Fruit fly (Drosophila melanogaster) whole organism, embryonic: ENCODE data around the gene corto.

ENCODE experiments used
- Aef1 ChIP-seq: fragments of 200-800 bp; sonication (Bioruptor generic); IDR thresholded peaks from 3 replicates; pipeline ENCODE4 v1.3.6; 2022; ENCODE audit warnings: missing biosample characterization, missing genetic modification characterization
- Atf6 ChIP-seq: fragments of 200-800 bp; sonication (Bioruptor generic); IDR thresholded peaks from 2 replicates; pipeline ENCODE4 v1.3.6; 2022; ENCODE audit warnings: missing biosample characterization, missing genetic modification characterization
- BEAF-32 ChIP-seq: fragments of 200-800 bp; sonication (Bioruptor generic); optimal IDR thresholded peaks from 3 replicates; lab custom pipeline; 2017; ENCODE audit warnings: missing biosample characterization, missing genetic modification characterization, mild to moderate bottlenecking, moderate library complexity, missing genetic modification reagents
- Bgb ChIP-seq: fragments of 200-800 bp; sonication (Bioruptor generic); IDR thresholded peaks from 2 replicates; pipeline ENCODE4 v1.3.6; 2022; ENCODE audit warnings: missing biosample characterization, missing genetic modification characterization; ENCODE audit not compliant: partially characterized antibody
- CG10267 ChIP-seq: fragments of 200-800 bp; sonication (Bioruptor generic); optimal IDR thresholded peaks from 2 replicates; lab custom pipeline; 2018; ENCODE audit warnings: missing biosample characterization, mild to moderate bottlenecking, missing genetic modification characterization, moderate library complexity
- CG12659 ChIP-seq: fragments of 200-800 bp; sonication (Bioruptor generic); optimal IDR thresholded peaks from 3 replicates; lab custom pipeline; 2017; ENCODE audit warnings: mild to moderate bottlenecking, missing biosample characterization, missing genetic modification reagents, missing genetic modification characterization
- CG13296 ChIP-seq: fragments of 200-800 bp; sonication (Bioruptor generic); optimal IDR thresholded peaks from 3 replicates; lab custom pipeline; 2018; ENCODE audit warnings: missing biosample characterization, mild to moderate bottlenecking, missing genetic modification characterization
- CG16779 ChIP-seq: fragments of 200-800 bp; sonication (Bioruptor generic); IDR thresholded peaks from 2 replicates; pipeline ENCODE4 v1.3.6; 2022; ENCODE audit warnings: missing biosample characterization, missing genetic modification characterization
- CG16813 ChIP-seq: fragments of 200-800 bp; sonication (Bioruptor generic); IDR thresholded peaks from 3 replicates; pipeline ENCODE4 v1.3.6; 2022; ENCODE audit warnings: missing biosample characterization, missing genetic modification characterization; ENCODE audit not compliant: partially characterized antibody
- CG17328 ChIP-seq: fragments of 200-800 bp; sonication (Bioruptor generic); IDR thresholded peaks from 2 replicates; pipeline ENCODE4 v1.3.6; 2022; ENCODE audit warnings: missing biosample characterization, missing genetic modification characterization
- CG18619 ChIP-seq: fragments of 200-800 bp; sonication (Bioruptor generic); optimal IDR thresholded peaks from 3 replicates; lab custom pipeline; 2017; ENCODE audit warnings: missing biosample characterization, mild to moderate bottlenecking, missing genetic modification characterization
- CG2116 ChIP-seq: fragments of 200-800 bp; sonication (Bioruptor generic); optimal IDR thresholded peaks from 3 replicates; lab custom pipeline; 2018; ENCODE audit warnings: missing biosample characterization, mild to moderate bottlenecking, missing genetic modification characterization
- CG2120 ChIP-seq: fragments of 200-800 bp; sonication (Bioruptor generic); optimal IDR thresholded peaks from 3 replicates; lab custom pipeline; 2016; ENCODE audit warnings: missing biosample characterization, missing genetic modification characterization
- CG30020 ChIP-seq: fragments of 200-800 bp; optimal IDR thresholded peaks from 2 replicates; lab custom pipeline; 2019; ENCODE audit warnings: missing biosample characterization, mild to moderate bottlenecking, missing genetic modification characterization, moderate library complexity
- CG31224 ChIP-seq: fragments of 200-800 bp; sonication (Bioruptor generic); IDR thresholded peaks from 2 replicates; pipeline ENCODE4 v1.3.6; 2022; ENCODE audit warnings: missing biosample characterization, missing genetic modification characterization
- CG4360 ChIP-seq: fragments of 200-800 bp; sonication (Bioruptor generic); IDR thresholded peaks from 2 replicates; pipeline ENCODE4 v1.3.6; 2022; ENCODE audit warnings: missing biosample characterization, missing genetic modification characterization
- CG5180 ChIP-seq: fragments of 200-800 bp; sonication (Bioruptor generic); optimal IDR thresholded peaks from 3 replicates; lab custom pipeline; 2017; ENCODE audit warnings: missing biosample characterization, missing genetic modification characterization, mild to moderate bottlenecking, moderate library complexity, missing genetic modification reagents
- CG7271 ChIP-seq: fragments of 200-800 bp; sonication (Bioruptor generic); optimal IDR thresholded peaks from 2 replicates; lab custom pipeline; 2018; ENCODE audit warnings: missing biosample characterization, mild to moderate bottlenecking, missing genetic modification characterization, moderate library complexity
- CG7372 ChIP-seq: fragments of 200-800 bp; sonication (Bioruptor generic); IDR thresholded peaks from 2 replicates; pipeline ENCODE4 v1.3.6; 2022; ENCODE audit warnings: missing biosample characterization, missing genetic modification characterization
- CG7556 ChIP-seq: fragments of 200-800 bp; sonication (Bioruptor generic); optimal IDR thresholded peaks from 2 replicates; lab custom pipeline; 2017; ENCODE audit warnings: missing biosample characterization, mild to moderate bottlenecking, missing genetic modification characterization
- CHES-1-like ChIP-seq: fragments of 200-800 bp; sonication (Bioruptor generic); optimal IDR thresholded peaks from 2 replicates; lab custom pipeline; 2016; ENCODE audit warnings: missing biosample characterization, missing genetic modification characterization
- D19A ChIP-seq: fragments of 200-800 bp; optimal IDR thresholded peaks from 3 replicates; lab custom pipeline; 2019; ENCODE audit warnings: missing biosample characterization, mild to moderate bottlenecking, missing genetic modification characterization, moderate library complexity
- Dip2 ChIP-seq: fragments of 200-800 bp; sonication (Bioruptor generic); IDR thresholded peaks from 2 replicates; pipeline ENCODE4 v1.3.6; 2022; ENCODE audit warnings: missing biosample characterization, missing genetic modification characterization
- Med ChIP-seq: fragments of 200-800 bp; sonication (Bioruptor generic); peaks from one replicate; lab custom pipeline; 2016; ENCODE audit warnings: missing biosample characterization, missing genetic modification characterization, mild to moderate bottlenecking, inconsistent platforms, moderate library complexity
- Neu2 ChIP-seq: fragments of 200-800 bp; sonication (Bioruptor generic); optimal IDR thresholded peaks from 3 replicates; lab custom pipeline; 2016; ENCODE audit warnings: missing biosample characterization, missing genetic modification characterization, borderline replicate concordance
- Rfx ChIP-seq: fragments of 200-800 bp; sonication (Bioruptor generic); IDR thresholded peaks from 2 replicates; pipeline ENCODE4 v1.3.6; 2022; ENCODE audit warnings: missing biosample characterization, missing genetic modification characterization
- Sox102F ChIP-seq: fragments of 200-800 bp; sonication (Bioruptor generic); optimal IDR thresholded peaks from 2 replicates; lab custom pipeline; 2018; ENCODE audit warnings: missing biosample characterization, mild to moderate bottlenecking, missing genetic modification characterization, moderate library complexity
- Stat92E ChIP-seq, 3 experiments: fragments of >200 bp in 2 of 3; fragments of 200-800 bp in 1 of 3; sonication (Bioruptor generic) in 1 of 3; optimal IDR thresholded peaks; 2 replicates each; lab custom pipeline; 2017 to 2019; ENCODE audit warnings: missing biosample characterization in 3 of 3, missing genetic modification characterization in 3 of 3, mild to moderate bottlenecking in 1 of 3, moderate library complexity in 1 of 3
- aop ChIP-seq: fragments of 200-800 bp; sonication (Bioruptor generic); IDR thresholded peaks from 2 replicates; pipeline ENCODE4 v1.3.6; 2022; ENCODE audit warnings: missing biosample characterization, missing genetic modification characterization
- ase ChIP-seq: fragments of 200-800 bp; sonication (Bioruptor generic); IDR thresholded peaks from 3 replicates; pipeline ENCODE4 v1.3.6; 2022; ENCODE audit warnings: missing biosample characterization, missing genetic modification characterization
- bab2 ChIP-seq: fragments of 200-800 bp; sonication (Bioruptor generic); optimal IDR thresholded peaks from 2 replicates; lab custom pipeline; 2016; ENCODE audit warnings: missing biosample characterization, missing genetic modification characterization
- cato ChIP-seq: fragments of 200-800 bp; sonication (Bioruptor generic); optimal IDR thresholded peaks from 2 replicates; lab custom pipeline; 2016; ENCODE audit warnings: missing biosample characterization, missing genetic modification characterization, borderline replicate concordance
- chm ChIP-seq: fragments of 200-800 bp; sonication (Bioruptor generic); IDR thresholded peaks from 2 replicates; pipeline ENCODE4 v1.3.6; 2022; ENCODE audit warnings: missing biosample characterization, missing genetic modification characterization
- eve ChIP-seq, 2 experiments: fragments of >200 bp; optimal IDR thresholded peaks; 2 replicates each; lab custom pipeline; 2017; ENCODE audit warnings: missing biosample characterization in 2 of 2, missing genetic modification characterization in 2 of 2
- fd64A ChIP-seq: fragments of 200-800 bp; sonication (Bioruptor generic); optimal IDR thresholded peaks from 3 replicates; lab custom pipeline; 2018; ENCODE audit warnings: missing biosample characterization, mild to moderate bottlenecking, missing genetic modification characterization
- fd96Cb ChIP-seq: fragments of 200-800 bp; sonication (Bioruptor generic); optimal IDR thresholded peaks from 2 replicates; lab custom pipeline; 2018; ENCODE audit warnings: missing biosample characterization, mild to moderate bottlenecking, missing genetic modification characterization, moderate library complexity
- gcm2 ChIP-seq: fragments of 200-800 bp; sonication (Bioruptor generic); optimal IDR thresholded peaks from 2 replicates; lab custom pipeline; 2016; ENCODE audit warnings: missing biosample characterization, missing genetic modification characterization
- gem ChIP-seq: fragments of 200-800 bp; sonication (Bioruptor generic); optimal IDR thresholded peaks from 2 replicates; lab custom pipeline; 2019; ENCODE audit warnings: missing biosample characterization, mild to moderate bottlenecking, missing genetic modification characterization, moderate library complexity
- ham ChIP-seq: fragments of 200-800 bp; sonication (Bioruptor generic); IDR thresholded peaks from 2 replicates; pipeline ENCODE4 v1.3.6; 2022; ENCODE audit warnings: missing biosample characterization, missing genetic modification characterization
- lilli ChIP-seq: fragments of 200-800 bp; sonication (Bioruptor generic); optimal IDR thresholded peaks from 3 replicates; lab custom pipeline; 2016; ENCODE audit warnings: missing biosample characterization, missing genetic modification characterization
- luna ChIP-seq: fragments of 200-800 bp; sonication (Bioruptor generic); optimal IDR thresholded peaks from 2 replicates; lab custom pipeline; 2016; ENCODE audit warnings: missing biosample characterization, missing genetic modification characterization
- maf-S ChIP-seq: fragments of 200-800 bp; sonication (Bioruptor generic); optimal IDR thresholded peaks from 2 replicates; lab custom pipeline; 2016; ENCODE audit warnings: missing biosample characterization, missing genetic modification characterization
- peb ChIP-seq: fragments of 200-800 bp; sonication (Bioruptor generic); IDR thresholded peaks from 2 replicates; pipeline ENCODE4 v1.3.6; 2022; ENCODE audit warnings: missing biosample characterization, missing genetic modification characterization
- phol ChIP-seq: fragments of 200-800 bp; sonication (Bioruptor generic); optimal IDR thresholded peaks from 3 replicates; lab custom pipeline; 2018; ENCODE audit warnings: missing biosample characterization, mild to moderate bottlenecking, missing genetic modification characterization, moderate library complexity
- pzg ChIP-seq: fragments of 200-800 bp; sonication (Bioruptor generic); optimal IDR thresholded peaks from 3 replicates; lab custom pipeline; 2018; ENCODE audit warnings: missing biosample characterization, mild to moderate bottlenecking, missing genetic modification characterization, moderate library complexity
- ranshi ChIP-seq: fragments of 200-800 bp; sonication (Bioruptor generic); IDR thresholded peaks from 2 replicates; pipeline ENCODE4 v1.3.6; 2022; ENCODE audit warnings: missing biosample characterization, missing genetic modification characterization
- run ChIP-seq: fragments of 200-800 bp; sonication (Bioruptor generic); optimal IDR thresholded peaks from 3 replicates; lab custom pipeline; 2018; ENCODE audit warnings: missing biosample characterization, mild to moderate bottlenecking, missing genetic modification characterization
- sens ChIP-seq: fragments of 200-800 bp; sonication (Bioruptor generic); peaks from one replicate; lab custom pipeline; 2016; ENCODE audit warnings: missing biosample characterization, missing genetic modification characterization
- sima ChIP-seq: fragments of 200-800 bp; sonication (Bioruptor generic); optimal IDR thresholded peaks from 2 replicates; lab custom pipeline; 2016; ENCODE audit warnings: missing biosample characterization, missing genetic modification characterization
- slbo ChIP-seq: fragments of 200-800 bp; sonication (Bioruptor generic); IDR thresholded peaks from 2 replicates; pipeline ENCODE4 v1.3.6; 2022; ENCODE audit warnings: missing biosample characterization, missing genetic modification characterization
- unpg ChIP-seq: fragments of 200-800 bp; sonication (Bioruptor generic); optimal IDR thresholded peaks from 3 replicates; lab custom pipeline; 2018; ENCODE audit warnings: missing biosample characterization, mild to moderate bottlenecking, missing genetic modification characterization, moderate library complexity

corto gene

DNA sequence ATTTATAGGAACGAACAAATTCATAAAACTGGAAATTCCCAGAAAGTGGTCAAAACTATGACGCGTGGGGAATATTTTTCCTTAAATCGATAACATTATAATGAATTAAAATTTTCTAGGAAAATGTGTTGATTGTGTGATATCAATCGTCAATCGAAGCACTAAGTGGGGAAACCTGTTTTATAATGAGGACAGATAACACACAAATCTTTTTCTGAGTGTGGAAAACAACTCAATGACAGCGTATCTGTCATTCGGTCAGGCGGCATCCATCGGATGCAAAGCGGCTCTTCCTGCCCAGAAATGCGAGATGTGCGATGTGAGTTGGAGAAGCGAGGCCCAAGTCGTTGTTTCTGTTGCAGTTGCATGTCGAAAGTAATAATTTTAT lies 26.6 kb downstream of the corto start (continued):
- TF ChIP-seq CG7271 (tag; lab: Kevin White, UChicago) = no peak
- no peak for TF ChIP-seq Bgb (GFP tag; lab: Robert Waterston, UW)
- peak; percentile 57 for TF ChIP-seq Med (GFP tag; lab: Kevin White, UChicago)
- peak; percentile 13; the same call in 1 of the 2 replicates for TF ChIP-seq CG17328 (GFP tag; lab: Robert Waterston, UW)
- TF ChIP-seq Dip2 (GFP tag; lab: Robert Waterston, UW) = no peak
- TF ChIP-seq phol (tag; lab: Kevin White, UChicago) = peak; percentile 55
- TF ChIP-seq CG10267 (tag; lab: Kevin White, UChicago) = peak; percentile 13
- peak; percentile 40 for TF ChIP-seq Sox102F (GFP tag; lab: Kevin White, UChicago)
- TF ChIP-seq CG16779 (GFP tag; lab: Robert Waterston, UW) = no peak
- TF ChIP-seq maf-S (GFP tag; lab: Kevin White, UChicago) = no peak
- TF ChIP-seq D19A (tag; lab: Kevin White, UChicago) = peak; percentile 94
- peak; percentile 14 for TF ChIP-seq CG5180 (GFP tag; lab: Kevin White, UChicago)
- TF ChIP-seq CG13296 (GFP tag; lab: Kevin White, UChicago) = no peak
- no peak for TF ChIP-seq eve (GFP tag; optimal IDR thresholded peaks at IDR 0.05; lab: Kevin White, UChicago)
- peak; percentile 91 for TF ChIP-seq sens (GFP tag; lab: Kevin White, UChicago)
- no peak for TF ChIP-seq Aef1 (GFP tag; lab: Robert Waterston, UW)
- no peak for TF ChIP-seq luna
- peak; percentile 6 for TF ChIP-seq bab2 (GFP tag; lab: Kevin White, UChicago)
- TF ChIP-seq fd64A (GFP tag; lab: Kevin White, UChicago) = no peak
- no peak for TF ChIP-seq CG7556 (GFP tag; lab: Kevin White, UChicago)
- no peak for TF ChIP-seq CG31224 (GFP tag; lab: Robert Waterston, UW)
- TF ChIP-seq lilli (GFP tag; lab: Kevin White, UChicago) = no peak
- TF ChIP-seq CG2116 = no peak
- no peak for TF ChIP-seq slbo (GFP tag; lab: Robert Waterston, UW)
- TF ChIP-seq CG4360 = no peak
- TF ChIP-seq run (tag; lab: Kevin White, UChicago) = no peak
- TF ChIP-seq ase (GFP tag; lab: Robert Waterston, UW) = no peak
- no peak for TF ChIP-seq CG16813 (GFP tag; lab: Robert Waterston, UW)
- no peak for TF ChIP-seq Neu2
- TF ChIP-seq CG30020 (tag; lab: Kevin White, UChicago) = no peak
- no peak for TF ChIP-seq CG7372 (GFP tag; lab: Robert Waterston, UW)
- 0 out of 2 replicates have a peak, but pooled peaks have one; percentile 3 for TF ChIP-seq Rfx (GFP tag; lab: Robert Waterston, UW)
- peak; percentile 31 for TF ChIP-seq unpg (GFP tag; lab: Kevin White, UChicago)
- TF ChIP-seq Stat92E (GFP tag; optimal IDR thresholded peaks at IDR 0.05; lab: Kevin White, UChicago) = peak in 1 of 3 experiments; percentile 78
- no peak for TF ChIP-seq Atf6 (GFP tag; lab: Robert Waterston, UW)
- TF ChIP-seq CG2120 (GFP tag; lab: Kevin White, UChicago) = no peak
- TF ChIP-seq CG18619 (GFP tag; lab: Kevin White, UChicago) = no peak
- TF ChIP-seq ham = no peak
- TF ChIP-seq sima (GFP tag; lab: Kevin White, UChicago) = no peak
- TF ChIP-seq aop (GFP tag; lab: Robert Waterston, UW) = no peak
- TF ChIP-seq CHES-1-like (GFP tag; lab: Kevin White, UChicago) = no peak
- 0 out of 2 replicates have a peak, but pooled peaks have one; percentile 7 for TF ChIP-seq chm
- no peak for TF ChIP-seq CG12659
- TF ChIP-seq ranshi (GFP tag; lab: Robert Waterston, UW) = 0 out of 2 replicates have a peak, but pooled peaks have one; percentile 7
- no peak for TF ChIP-seq cato (GFP tag; lab: Kevin White, UChicago)
- no peak for TF ChIP-seq gcm2
- TF ChIP-seq gem = peak; percentile 60
- TF ChIP-seq pzg = no peak
- no peak for TF ChIP-seq peb (GFP tag; lab: Robert Waterston, UW)
- TF ChIP-seq BEAF-32 (GFP tag; lab: Kevin White, UChicago) = no peak
- TF ChIP-seq fd96Cb (tag; lab: Kevin White, UChicago) = peak; percentile 41
